Fruit fly (Drosophila melanogaster) whole organism, embryonic: ENCODE data around the gene CG43075.

Source experiments
- Ada2b ChIP-seq: fragments of 200-800 bp; sonication (Bioruptor generic); IDR thresholded peaks from 2 replicates; pipeline ENCODE4 v1.3.6; 2022; ENCODE audit warnings: missing biosample characterization, missing genetic modification characterization
- Adf1 ChIP-seq: fragments of 200-800 bp; sonication (Bioruptor generic); IDR thresholded peaks from 2 replicates; pipeline ENCODE4 v1.3.6; 2022; ENCODE audit warnings: missing biosample characterization, missing genetic modification characterization
- CG10267 ChIP-seq: fragments of 200-800 bp; sonication (Bioruptor generic); optimal IDR thresholded peaks from 2 replicates; lab custom pipeline; 2018; ENCODE audit warnings: missing biosample characterization, mild to moderate bottlenecking, missing genetic modification characterization, moderate library complexity
- CG10431 ChIP-seq: fragments of 200-800 bp; sonication (Bioruptor generic); optimal IDR thresholded peaks from 3 replicates; lab custom pipeline; 2018; ENCODE audit warnings: missing biosample characterization, mild to moderate bottlenecking, missing genetic modification characterization
- CG11093 ChIP-seq: fragments of 200-800 bp; sonication (Bioruptor generic); IDR thresholded peaks from 3 replicates; pipeline ENCODE4 v1.3.6; 2022; ENCODE audit warnings: missing biosample characterization, missing genetic modification characterization
- CG11247 ChIP-seq: fragments of 200-800 bp; sonication (Bioruptor generic); IDR thresholded peaks from 2 replicates; pipeline ENCODE4 v1.3.6; 2022; ENCODE audit warnings: missing biosample characterization, missing genetic modification characterization
- CG11398 ChIP-seq: fragments of 200-800 bp; sonication (Bioruptor generic); optimal IDR thresholded peaks from 2 replicates; lab custom pipeline; 2016; ENCODE audit warnings: missing biosample characterization, missing genetic modification characterization
- CG11695 ChIP-seq: fragments of 200-800 bp; sonication (Bioruptor generic); IDR thresholded peaks from 3 replicates; pipeline ENCODE4 v1.3.6; 2022; ENCODE audit warnings: missing biosample characterization, missing genetic modification characterization
- CG13775 ChIP-seq: fragments of 200-800 bp; sonication (Bioruptor generic); optimal IDR thresholded peaks from 3 replicates; lab custom pipeline; 2017; ENCODE audit warnings: missing biosample characterization, mild to moderate bottlenecking, missing genetic modification characterization
- CG14667 ChIP-seq: fragments of 200-800 bp; sonication (Bioruptor generic); IDR thresholded peaks from 2 replicates; pipeline ENCODE4 v1.3.6; 2022; ENCODE audit warnings: missing biosample characterization, missing genetic modification characterization
- CG16779 ChIP-seq: fragments of 200-800 bp; sonication (Bioruptor generic); IDR thresholded peaks from 2 replicates; pipeline ENCODE4 v1.3.6; 2022; ENCODE audit warnings: missing biosample characterization, missing genetic modification characterization
- CG17186 ChIP-seq: fragments of 200-800 bp; sonication (Bioruptor generic); optimal IDR thresholded peaks from 3 replicates; lab custom pipeline; 2017; ENCODE audit warnings: missing biosample characterization, missing genetic modification reagents, missing genetic modification characterization
- CG17912 ChIP-seq: fragments of 200-800 bp; sonication (Bioruptor generic); optimal IDR thresholded peaks from 2 replicates; lab custom pipeline; 2018; ENCODE audit warnings: missing biosample characterization, mild to moderate bottlenecking, missing genetic modification characterization
- CG18011 ChIP-seq: fragments of 200-800 bp; sonication (Bioruptor generic); optimal IDR thresholded peaks from 2 replicates; lab custom pipeline; 2017; ENCODE audit warnings: missing biosample characterization, missing genetic modification characterization, mild to moderate bottlenecking, moderate library complexity, missing genotype
- CG18619 ChIP-seq: fragments of 200-800 bp; sonication (Bioruptor generic); optimal IDR thresholded peaks from 3 replicates; lab custom pipeline; 2017; ENCODE audit warnings: missing biosample characterization, mild to moderate bottlenecking, missing genetic modification characterization
- CG2129 ChIP-seq: fragments of 200-800 bp; sonication (Bioruptor generic); IDR thresholded peaks from 2 replicates; pipeline ENCODE4 v1.3.6; 2022; ENCODE audit warnings: missing biosample characterization, missing genetic modification characterization; ENCODE audit not compliant: partially characterized antibody
- CG31224 ChIP-seq: fragments of 200-800 bp; sonication (Bioruptor generic); IDR thresholded peaks from 2 replicates; pipeline ENCODE4 v1.3.6; 2022; ENCODE audit warnings: missing biosample characterization, missing genetic modification characterization
- CG3163 ChIP-seq: fragments of 200-800 bp; sonication (Bioruptor generic); optimal IDR thresholded peaks from 3 replicates; lab custom pipeline; 2016; ENCODE audit warnings: missing biosample characterization, missing genetic modification characterization
- CG34224 ChIP-seq: fragments of 200-800 bp; sonication (Bioruptor generic); IDR thresholded peaks from 3 replicates; pipeline ENCODE4 v1.3.6; 2022; ENCODE audit warnings: missing biosample characterization, missing genetic modification characterization; ENCODE audit not compliant: partially characterized antibody
- CG4424 ChIP-seq: fragments of 200-800 bp; sonication (Bioruptor generic); optimal IDR thresholded peaks from 3 replicates; lab custom pipeline; 2016; ENCODE audit warnings: missing biosample characterization, missing genetic modification characterization
- CG4854 ChIP-seq: fragments of 200-800 bp; sonication (Bioruptor generic); optimal IDR thresholded peaks from 2 replicates; lab custom pipeline; 2016; ENCODE audit warnings: missing biosample characterization, missing genetic modification characterization, inconsistent platforms
- CG7271 ChIP-seq: fragments of 200-800 bp; sonication (Bioruptor generic); optimal IDR thresholded peaks from 2 replicates; lab custom pipeline; 2018; ENCODE audit warnings: missing biosample characterization, mild to moderate bottlenecking, missing genetic modification characterization, moderate library complexity
- Camta ChIP-seq: fragments of 200-800 bp; sonication (Bioruptor generic); optimal IDR thresholded peaks from 2 replicates; lab custom pipeline; 2016; ENCODE audit warnings: missing biosample characterization, missing genetic modification characterization
- Dek ChIP-seq: fragments of 200-800 bp; sonication (Bioruptor generic); optimal IDR thresholded peaks from 3 replicates; lab custom pipeline; 2019; ENCODE audit warnings: missing biosample characterization, mild to moderate bottlenecking, missing genetic modification characterization, moderate library complexity
- E2f1 ChIP-seq: fragments of 200-800 bp; sonication (Bioruptor generic); IDR thresholded peaks from 2 replicates; pipeline ENCODE4 v1.3.6; 2022; ENCODE audit warnings: missing biosample characterization, missing genetic modification characterization
- ERR ChIP-seq: fragments of 200-800 bp; sonication (Bioruptor generic); optimal IDR thresholded peaks from 2 replicates; lab custom pipeline; 2016; ENCODE audit warnings: missing biosample characterization, missing genetic modification characterization
- MESR4 ChIP-seq: fragments of 200-800 bp; sonication (Bioruptor generic); optimal IDR thresholded peaks from 2 replicates; lab custom pipeline; 2018; ENCODE audit warnings: missing biosample characterization, mild to moderate bottlenecking, missing genetic modification characterization, moderate library complexity
- Mrtf ChIP-seq: fragments of 200-800 bp; sonication (Bioruptor generic); IDR thresholded peaks from 3 replicates; pipeline ENCODE4 v1.3.6; 2022; ENCODE audit warnings: missing biosample characterization, missing genetic modification characterization
- Nf-YC ChIP-seq: fragments of 200-800 bp; optimal IDR thresholded peaks from 3 replicates; lab custom pipeline; 2019; ENCODE audit warnings: missing biosample characterization, mild to moderate bottlenecking, missing genetic modification characterization, moderate library complexity
- Ravus ChIP-seq: fragments of 200-800 bp; sonication (Bioruptor generic); IDR thresholded peaks from 2 replicates; pipeline ENCODE4 v1.3.6; 2022; ENCODE audit warnings: missing biosample characterization, missing genetic modification characterization
- Taf1 ChIP-seq: fragments of 200-800 bp; sonication (Bioruptor generic); IDR thresholded peaks from 2 replicates; pipeline ENCODE4 v1.3.6; 2022; ENCODE audit warnings: missing biosample characterization, missing genetic modification characterization
- Usf ChIP-seq: fragments of 200-800 bp; sonication (Bioruptor generic); optimal IDR thresholded peaks from 2 replicates; lab custom pipeline; 2017; ENCODE audit warnings: missing genotype, missing biosample characterization, missing genetic modification characterization
- ato ChIP-seq: fragments of 200-800 bp; sonication (Bioruptor generic); IDR thresholded peaks from 2 replicates; pipeline ENCODE4 v1.3.6; 2022; ENCODE audit warnings: missing biosample characterization, missing genetic modification characterization; ENCODE audit not compliant: partially characterized antibody
- br ChIP-seq: fragments of >200 bp; optimal IDR thresholded peaks from 2 replicates; lab custom pipeline; 2017
- chinmo ChIP-seq: fragments of 200-800 bp; sonication (Bioruptor generic); IDR thresholded peaks from 4 replicates; pipeline ENCODE4 v1.3.6; 2022; ENCODE audit warnings: missing biosample characterization, missing genetic modification characterization; ENCODE audit not compliant: partially characterized antibody
- emc ChIP-seq: fragments of 200-800 bp; sonication (Bioruptor generic); optimal IDR thresholded peaks from 2 replicates; lab custom pipeline; 2016; ENCODE audit warnings: missing biosample characterization, missing genetic modification characterization
- fd96Cb ChIP-seq: fragments of 200-800 bp; sonication (Bioruptor generic); optimal IDR thresholded peaks from 2 replicates; lab custom pipeline; 2018; ENCODE audit warnings: missing biosample characterization, mild to moderate bottlenecking, missing genetic modification characterization, moderate library complexity
- gfzf ChIP-seq: fragments of 200-800 bp; sonication (Bioruptor generic); optimal IDR thresholded peaks from 2 replicates; lab custom pipeline; 2016; ENCODE audit warnings: missing biosample characterization, mild to moderate bottlenecking, missing genetic modification characterization, moderate library complexity
- insv ChIP-seq, 2 experiments: fragments of 200-800 bp; sonication (Bioruptor generic); optimal IDR thresholded peaks; 3 replicates each; lab custom pipeline; 2016 to 2018; ENCODE audit warnings: missing biosample characterization in 2 of 2, missing genetic modification characterization in 2 of 2
- phol ChIP-seq: fragments of 200-800 bp; sonication (Bioruptor generic); optimal IDR thresholded peaks from 3 replicates; lab custom pipeline; 2018; ENCODE audit warnings: missing biosample characterization, mild to moderate bottlenecking, missing genetic modification characterization, moderate library complexity
- pros ChIP-seq: fragments of 200-800 bp; sonication (Bioruptor generic); optimal IDR thresholded peaks from 3 replicates; lab custom pipeline; 2019; ENCODE audit warnings: missing biosample characterization, mild to moderate bottlenecking, missing genetic modification characterization, moderate library complexity
- psq ChIP-seq: fragments of 200-800 bp; sonication (Bioruptor generic); optimal IDR thresholded peaks from 2 replicates; lab custom pipeline; 2017; ENCODE audit warnings: missing biosample characterization, missing genetic modification characterization
- ranshi ChIP-seq: fragments of 200-800 bp; sonication (Bioruptor generic); IDR thresholded peaks from 2 replicates; pipeline ENCODE4 v1.3.6; 2022; ENCODE audit warnings: missing biosample characterization, missing genetic modification characterization
- sens-2 ChIP-seq: fragments of 200-800 bp; sonication (Bioruptor generic); IDR thresholded peaks from 2 replicates; pipeline ENCODE4 v1.3.6; 2022; ENCODE audit warnings: missing biosample characterization, missing genetic modification characterization
- tll ChIP-seq, 2 experiments: fragments of 200-800 bp in 1 of 2; fragments of >200 bp in 1 of 2; sonication (Bioruptor generic) in 1 of 2; optimal IDR thresholded peaks; 2 replicates each; lab custom pipeline; 2017 to 2019; ENCODE audit warnings: missing biosample characterization in 2 of 2, missing genetic modification characterization in 2 of 2, mild to moderate bottlenecking in 1 of 2, moderate library complexity in 1 of 2
- ttk ChIP-seq: fragments of 200-800 bp; sonication (Bioruptor generic); IDR thresholded peaks from 2 replicates; pipeline ENCODE4 v2.1.2; 2022; ENCODE audit warnings: missing biosample characterization, missing genetic modification characterization
- tx ChIP-seq: fragments of 200-800 bp; sonication (Bioruptor generic); optimal IDR thresholded peaks from 2 replicates; lab custom pipeline; 2016; ENCODE audit warnings: missing biosample characterization, missing genetic modification characterization
- unc-4 ChIP-seq: fragments of 200-800 bp; sonication (Bioruptor generic); IDR thresholded peaks from 2 replicates; pipeline ENCODE4 v1.3.6; 2022; ENCODE audit warnings: missing biosample characterization, missing genetic modification characterization; ENCODE audit not compliant: partially characterized antibody
- unpg ChIP-seq: fragments of 200-800 bp; sonication (Bioruptor generic); optimal IDR thresholded peaks from 3 replicates; lab custom pipeline; 2018; ENCODE audit warnings: missing biosample characterization, mild to moderate bottlenecking, missing genetic modification characterization, moderate library complexity
- vvl ChIP-seq: fragments of 200-800 bp; sonication (Bioruptor generic); IDR thresholded peaks from 2 replicates; pipeline ENCODE4 v1.3.6; 2022; ENCODE audit warnings: missing biosample characterization, missing genetic modification characterization
- zf30C ChIP-seq: fragments of 200-800 bp; sonication (Bioruptor generic); optimal IDR thresholded peaks from 3 replicates; lab custom pipeline; 2018; ENCODE audit warnings: missing biosample characterization, mild to moderate bottlenecking, missing genetic modification characterization

CG43075 gene

dm6 chrX:15216048-15216447 is 4.9 kb downstream of the CG43075 start (continued):
- TF ChIP-seq Mrtf (GFP tag; lab: Robert Waterston, UW) (peak; percentile 66; the same call in 2 of the 3 replicates), CG11093 (GFP tag; lab: Robert Waterston, UW) (peak; percentile 56; the same call in 1 of the 3 replicates), ranshi (GFP tag; lab: Robert Waterston, UW) (peak; percentile 34; the same call in 1 of the 2 replicates), CG4424 (GFP tag; lab: Kevin White, UChicago) (peak; percentile 55), ttk (GFP tag; lab: Robert Waterston, UW) (peak; percentile 67; the same call in 1 of the 2 replicates), E2f1 (peak; percentile 58), tx (GFP tag; lab: Kevin White, UChicago) (no peak), CG4854 (no peak), CG7271 (tag; lab: Kevin White, UChicago) (no peak), vvl (GFP tag; lab: Robert Waterston, UW) (peak; percentile 77), CG17912 (GFP tag; lab: Kevin White, UChicago) (no peak), ato (GFP tag; lab: Robert Waterston, UW) (no peak), psq (GFP tag; lab: Kevin White, UChicago) (no peak), CG18619 (GFP tag; lab: Kevin White, UChicago) (peak; percentile 44), Camta (GFP tag; lab: Kevin White, UChicago) (no peak), pros (no peak), CG11695 (peak; percentile 59; the same call in 1 of the 3 replicates), CG10267 (tag; lab: Kevin White, UChicago) (peak; percentile 39), CG31224 (GFP tag; lab: Robert Waterston, UW) (peak; percentile 59), CG11247 (peak; percentile 47; the same call in 1 of the 2 replicates), Usf (GFP tag; lab: Kevin White, UChicago) (no peak), Dek (tag; lab: Kevin White, UChicago) (peak; percentile 61), tll (GFP tag; optimal IDR thresholded peaks at IDR 0.05; lab: Kevin White, UChicago) (no peak), unpg (GFP tag; lab: Kevin White, UChicago) (peak; percentile 71), CG18011 (GFP tag; lab: Kevin White, UChicago) (no peak), CG34224 (GFP tag; lab: Robert Waterston, UW) (no peak), CG17186 (GFP tag; lab: Kevin White, UChicago) (no peak), emc (GFP tag; lab: Kevin White, UChicago) (no peak), fd96Cb (tag; lab: Kevin White, UChicago) (peak; percentile 60), phol (peak; percentile 66), unc-4 (GFP tag; lab: Robert Waterston, UW) (no peak), Taf1 (GFP tag; lab: Robert Waterston, UW) (no peak), CG3163 (GFP tag; lab: Kevin White, UChicago) (no peak), MESR4 (GFP tag; lab: Kevin White, UChicago) (no peak), Adf1 (GFP tag; lab: Robert Waterston, UW) (peak; percentile 19; the same call in 1 of the 2 replicates), CG16779 (no peak), Nf-YC (peak; percentile 41), insv (GFP tag; optimal IDR thresholded peaks at IDR 0.05; lab: Kevin White, UChicago) (no peak), Ada2b (GFP tag; lab: Robert Waterston, UW) (peak; percentile 58), CG2129 (GFP tag; lab: Robert Waterston, UW) (no peak), chinmo (GFP tag; lab: Robert Waterston, UW) (no peak), zf30C (peak; percentile 32), CG13775 (GFP tag; lab: Kevin White, UChicago) (peak; percentile 51), br (lab: Kevin White, UChicago) (no peak), CG14667 (GFP tag; lab: Robert Waterston, UW) (peak; percentile 47), CG10431 (GFP tag; lab: Kevin White, UChicago) (no peak), sens-2 (no peak), gfzf (GFP tag; lab: Kevin White, UChicago) (no peak), Ravus (GFP tag; lab: Robert Waterston, UW) (no peak), ERR (no peak), CG11398 (GFP tag; lab: Kevin White, UChicago) (no peak)
